Fruit fly (Drosophila melanogaster) whole organism, embryonic: ENCODE measurements around the gene CG31542.

ENCODE experiments used
- Adf1 ChIP-seq: fragments of 200-800 bp; sonication (Bioruptor generic); IDR thresholded peaks from 2 replicates; pipeline ENCODE4 v1.3.6; 2022; ENCODE audit warnings: missing biosample characterization, missing genetic modification characterization
- Blimp-1 ChIP-seq: fragments of 200-800 bp; sonication (Bioruptor generic); optimal IDR thresholded peaks from 3 replicates; lab custom pipeline; 2018; ENCODE audit warnings: missing biosample characterization, missing genetic modification characterization, mild to moderate bottlenecking, moderate library complexity, missing genetic modification reagents
- CG10959 ChIP-seq: fragments of 200-800 bp; sonication (Bioruptor generic); IDR thresholded peaks from 2 replicates; pipeline ENCODE4 v1.3.6; 2022; ENCODE audit warnings: missing biosample characterization, missing genetic modification characterization
- CG11695 ChIP-seq: fragments of 200-800 bp; sonication (Bioruptor generic); IDR thresholded peaks from 3 replicates; pipeline ENCODE4 v1.3.6; 2022; ENCODE audit warnings: missing biosample characterization, missing genetic modification characterization
- CG13894 ChIP-seq: fragments of 200-800 bp; sonication (Bioruptor generic); optimal IDR thresholded peaks from 3 replicates; lab custom pipeline; 2018; ENCODE audit warnings: missing biosample characterization, mild to moderate bottlenecking, missing genetic modification characterization, moderate library complexity
- CG15269 ChIP-seq: fragments of 200-800 bp; sonication (Bioruptor generic); optimal IDR thresholded peaks from 2 replicates; lab custom pipeline; 2018; ENCODE audit warnings: missing biosample characterization, mild to moderate bottlenecking, missing genetic modification characterization, moderate library complexity
- CG18599 ChIP-seq: fragments of 200-800 bp; sonication (Bioruptor generic); optimal IDR thresholded peaks from 3 replicates; lab custom pipeline; 2017; ENCODE audit warnings: missing biosample characterization, missing genetic modification characterization, mild to moderate bottlenecking, moderate library complexity, missing genetic modification reagents
- CG18764 ChIP-seq: fragments of 200-800 bp; sonication (Bioruptor generic); optimal IDR thresholded peaks from 3 replicates; lab custom pipeline; 2016; ENCODE audit warnings: missing biosample characterization, missing genetic modification characterization
- CG2678 ChIP-seq: fragments of 200-800 bp; sonication (Bioruptor generic); optimal IDR thresholded peaks from 3 replicates; lab custom pipeline; 2019; ENCODE audit warnings: missing biosample characterization, mild to moderate bottlenecking, missing genetic modification characterization, moderate library complexity
- CG34224 ChIP-seq: fragments of 200-800 bp; sonication (Bioruptor generic); IDR thresholded peaks from 3 replicates; pipeline ENCODE4 v1.3.6; 2022; ENCODE audit warnings: missing biosample characterization, missing genetic modification characterization; ENCODE audit not compliant: partially characterized antibody
- CG4820 ChIP-seq: fragments of 200-800 bp; sonication (Bioruptor generic); optimal IDR thresholded peaks from 3 replicates; lab custom pipeline; 2016; ENCODE audit warnings: missing biosample characterization, missing genetic modification characterization
- CG5180 ChIP-seq: fragments of 200-800 bp; sonication (Bioruptor generic); optimal IDR thresholded peaks from 3 replicates; lab custom pipeline; 2017; ENCODE audit warnings: missing biosample characterization, missing genetic modification characterization, mild to moderate bottlenecking, moderate library complexity, missing genetic modification reagents
- CG5245 ChIP-seq: fragments of 200-800 bp; sonication (Bioruptor generic); optimal IDR thresholded peaks from 3 replicates; lab custom pipeline; 2016; ENCODE audit warnings: missing biosample characterization, missing genetic modification characterization
- CG7556 ChIP-seq: fragments of 200-800 bp; sonication (Bioruptor generic); optimal IDR thresholded peaks from 2 replicates; lab custom pipeline; 2017; ENCODE audit warnings: missing biosample characterization, mild to moderate bottlenecking, missing genetic modification characterization
- CG7987 ChIP-seq: fragments of 200-800 bp; sonication (Bioruptor generic); optimal IDR thresholded peaks from 2 replicates; lab custom pipeline; 2018; ENCODE audit warnings: missing biosample characterization, mild to moderate bottlenecking, missing genetic modification characterization, moderate library complexity
- CG9609 ChIP-seq: fragments of 200-800 bp; sonication (Bioruptor generic); optimal IDR thresholded peaks from 3 replicates; lab custom pipeline; 2016; ENCODE audit warnings: missing biosample characterization, missing genetic modification characterization
- Deaf1 ChIP-seq: fragments of 200-800 bp; optimal IDR thresholded peaks from 3 replicates; lab custom pipeline; 2019; ENCODE audit warnings: missing biosample characterization, mild to moderate bottlenecking, missing genetic modification characterization, moderate library complexity
- ERR ChIP-seq: fragments of 200-800 bp; sonication (Bioruptor generic); optimal IDR thresholded peaks from 2 replicates; lab custom pipeline; 2016; ENCODE audit warnings: missing biosample characterization, missing genetic modification characterization
- Ets65A ChIP-seq: fragments of 200-800 bp; sonication (Bioruptor generic); peaks from one replicate; lab custom pipeline; 2016; ENCODE audit warnings: missing biosample characterization, missing genetic modification characterization
- HHEX ChIP-seq: fragments of 200-800 bp; sonication (Bioruptor generic); optimal IDR thresholded peaks from 3 replicates; lab custom pipeline; 2017; ENCODE audit warnings: missing biosample characterization, mild to moderate bottlenecking, missing genetic modification characterization, missing genetic modification reagents
- Hmx ChIP-seq: fragments of 200-800 bp; sonication (Bioruptor generic); optimal IDR thresholded peaks from 2 replicates; lab custom pipeline; 2016; ENCODE audit warnings: missing biosample characterization, missing genetic modification characterization
- Hr3 ChIP-seq: fragments of 200-800 bp; sonication (Bioruptor generic); optimal IDR thresholded peaks from 3 replicates; lab custom pipeline; 2016; ENCODE audit warnings: missing biosample characterization, missing genetic modification characterization
- Hr78 ChIP-seq, 2 experiments: fragments of 200-800 bp in 1 of 2; fragments of >200 bp in 1 of 2; sonication (Bioruptor generic) in 1 of 2; optimal IDR thresholded peaks; 2 replicates each; lab custom pipeline; 2017 to 2019; ENCODE audit warnings: missing biosample characterization in 2 of 2, missing genetic modification characterization in 2 of 2, mild to moderate bottlenecking in 1 of 2, moderate library complexity in 1 of 2
- Optix ChIP-seq: fragments of 200-800 bp; sonication (Bioruptor generic); IDR thresholded peaks from 3 replicates; pipeline ENCODE4 v1.3.6; 2022; ENCODE audit warnings: missing biosample characterization, missing genetic modification characterization
- Ptx1 ChIP-seq: fragments of 200-800 bp; sonication (Bioruptor generic); IDR thresholded peaks from 2 replicates; pipeline ENCODE4 v1.3.6; 2022; ENCODE audit warnings: missing biosample characterization, missing genetic modification characterization
- Side ChIP-seq: fragments of 200-800 bp; sonication (Bioruptor generic); optimal IDR thresholded peaks from 2 replicates; lab custom pipeline; 2016; ENCODE audit warnings: missing biosample characterization, missing genetic modification characterization
- Stat92E ChIP-seq, 3 experiments: fragments of >200 bp in 2 of 3; fragments of 200-800 bp in 1 of 3; sonication (Bioruptor generic) in 1 of 3; optimal IDR thresholded peaks; 2 replicates each; lab custom pipeline; 2017 to 2019; ENCODE audit warnings: missing biosample characterization in 3 of 3, missing genetic modification characterization in 3 of 3, mild to moderate bottlenecking in 1 of 3, moderate library complexity in 1 of 3
- TFAM ChIP-seq: fragments of 200-800 bp; sonication (Bioruptor generic); optimal IDR thresholded peaks from 2 replicates; lab custom pipeline; 2017; ENCODE audit warnings: missing biosample characterization, missing genetic modification characterization, inconsistent platforms
- Vsx1 ChIP-seq: fragments of 200-800 bp; sonication (Bioruptor generic); optimal IDR thresholded peaks from 2 replicates; lab custom pipeline; 2017; ENCODE audit warnings: missing biosample characterization, mild to moderate bottlenecking, missing genetic modification characterization, missing genetic modification reagents
- amos ChIP-seq: fragments of 200-800 bp; sonication (Bioruptor generic); IDR thresholded peaks from 2 replicates; pipeline ENCODE4 v1.3.6; 2022; ENCODE audit warnings: missing biosample characterization, missing genetic modification characterization; ENCODE audit not compliant: partially characterized antibody
- ase ChIP-seq: fragments of 200-800 bp; sonication (Bioruptor generic); IDR thresholded peaks from 3 replicates; pipeline ENCODE4 v1.3.6; 2022; ENCODE audit warnings: missing biosample characterization, missing genetic modification characterization
- ato ChIP-seq: fragments of 200-800 bp; sonication (Bioruptor generic); IDR thresholded peaks from 2 replicates; pipeline ENCODE4 v1.3.6; 2022; ENCODE audit warnings: missing biosample characterization, missing genetic modification characterization; ENCODE audit not compliant: partially characterized antibody
- bbx ChIP-seq: fragments of 200-800 bp; sonication (Bioruptor generic); IDR thresholded peaks from 2 replicates; pipeline ENCODE4 v1.3.6; 2022; ENCODE audit warnings: missing biosample characterization, missing genetic modification characterization; ENCODE audit not compliant: partially characterized antibody
- cas ChIP-seq: fragments of 200-800 bp; sonication (Bioruptor generic); IDR thresholded peaks from 2 replicates; pipeline ENCODE4 v1.3.6; 2022; ENCODE audit warnings: missing biosample characterization, missing genetic modification characterization
- ci ChIP-seq: fragments of 200-800 bp; sonication (Bioruptor generic); IDR thresholded peaks from 3 replicates; pipeline ENCODE4 v1.3.6; 2022; ENCODE audit warnings: missing biosample characterization, missing genetic modification characterization
- corto ChIP-seq: fragments of 200-800 bp; sonication (Bioruptor generic); optimal IDR thresholded peaks from 2 replicates; lab custom pipeline; 2016; ENCODE audit warnings: missing biosample characterization, mild to moderate bottlenecking, missing genetic modification characterization, moderate library complexity
- dpn ChIP-seq, 2 experiments: fragments of 200-800 bp; sonication (Bioruptor generic); optimal IDR thresholded peaks; 3 replicates each; lab custom pipeline; 2016; ENCODE audit warnings: missing biosample characterization in 2 of 2, missing genetic modification characterization in 2 of 2
- emc ChIP-seq: fragments of 200-800 bp; sonication (Bioruptor generic); optimal IDR thresholded peaks from 2 replicates; lab custom pipeline; 2016; ENCODE audit warnings: missing biosample characterization, missing genetic modification characterization
- ind ChIP-seq: fragments of 200-800 bp; sonication (Bioruptor generic); optimal IDR thresholded peaks from 3 replicates; lab custom pipeline; 2016; ENCODE audit warnings: missing biosample characterization, missing genetic modification characterization
- kah ChIP-seq: fragments of 200-800 bp; sonication (Bioruptor generic); optimal IDR thresholded peaks from 2 replicates; lab custom pipeline; 2018; ENCODE audit warnings: missing biosample characterization, mild to moderate bottlenecking, missing genetic modification characterization
- mld ChIP-seq: fragments of 200-800 bp; sonication (Bioruptor generic); IDR thresholded peaks from 3 replicates; pipeline ENCODE4 v1.3.6; 2022; ENCODE audit warnings: missing biosample characterization, missing genetic modification characterization; ENCODE audit not compliant: partially characterized antibody
- nmo ChIP-seq: fragments of 200-800 bp; sonication (Bioruptor generic); optimal IDR thresholded peaks from 2 replicates; lab custom pipeline; 2018; ENCODE audit warnings: missing biosample characterization, mild to moderate bottlenecking, missing genetic modification characterization, moderate library complexity
- oc ChIP-seq: fragments of 200-800 bp; sonication (Bioruptor generic); optimal IDR thresholded peaks from 2 replicates; lab custom pipeline; 2018; ENCODE audit warnings: missing biosample characterization, mild to moderate bottlenecking, missing genetic modification characterization, moderate library complexity
- otp ChIP-seq: fragments of 200-800 bp; sonication (Bioruptor generic); IDR thresholded peaks from 3 replicates; pipeline ENCODE4, ENCODE4 v1.3.6; 2022; ENCODE audit warnings: missing biosample characterization, missing genetic modification characterization
- pros ChIP-seq: fragments of 200-800 bp; sonication (Bioruptor generic); optimal IDR thresholded peaks from 3 replicates; lab custom pipeline; 2019; ENCODE audit warnings: missing biosample characterization, mild to moderate bottlenecking, missing genetic modification characterization, moderate library complexity
- slbo ChIP-seq: fragments of 200-800 bp; sonication (Bioruptor generic); IDR thresholded peaks from 2 replicates; pipeline ENCODE4 v1.3.6; 2022; ENCODE audit warnings: missing biosample characterization, missing genetic modification characterization
- tll ChIP-seq, 2 experiments: fragments of 200-800 bp in 1 of 2; fragments of >200 bp in 1 of 2; sonication (Bioruptor generic) in 1 of 2; optimal IDR thresholded peaks; 2 replicates each; lab custom pipeline; 2017 to 2019; ENCODE audit warnings: missing biosample characterization in 2 of 2, missing genetic modification characterization in 2 of 2, mild to moderate bottlenecking in 1 of 2, moderate library complexity in 1 of 2
- usp ChIP-seq: fragments of >200 bp; optimal IDR thresholded peaks from 2 replicates; lab custom pipeline; 2017; ENCODE audit warnings: missing biosample characterization, missing genetic modification characterization
- vvl ChIP-seq: fragments of 200-800 bp; sonication (Bioruptor generic); IDR thresholded peaks from 2 replicates; pipeline ENCODE4 v1.3.6; 2022; ENCODE audit warnings: missing biosample characterization, missing genetic modification characterization

CG31542 gene

DNA sequence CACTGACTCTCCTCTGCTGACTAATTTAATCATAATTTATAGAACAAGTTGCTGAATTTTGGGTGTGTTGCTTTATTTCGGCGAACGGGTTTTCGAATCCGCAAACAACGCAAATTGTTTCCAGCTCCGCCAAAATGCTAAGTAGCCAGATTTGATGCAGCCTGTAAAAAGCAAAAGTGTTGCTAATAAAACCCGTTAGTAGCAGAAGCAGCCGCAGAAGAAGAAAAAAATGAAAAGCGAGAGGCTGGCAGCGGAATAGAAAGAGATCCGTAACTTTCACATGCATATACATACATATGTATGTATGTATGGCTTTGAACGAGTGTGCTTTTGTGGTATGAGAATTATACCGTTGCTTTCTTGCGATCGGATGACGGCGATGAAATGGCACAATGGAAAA is 22.7 kb downstream of the CG31542 start:
- TF ChIP-seq CG18599 (GFP tag; lab: Kevin White, UChicago) (no peak), Blimp-1 (GFP tag; lab: Kevin White, UChicago) (peak; percentile 96), CG18764 (no peak), Ptx1 (GFP tag; lab: Robert Waterston, UW) (no peak), HHEX (GFP tag; lab: Kevin White, UChicago) (no peak), CG5180 (GFP tag; lab: Kevin White, UChicago) (no peak), CG5245 (no peak), CG9609 (no peak), Ets65A (peak; percentile 30), Hr78 (GFP tag; optimal IDR thresholded peaks at IDR 0.05; lab: Kevin White, UChicago) (no peak), TFAM (GFP tag; lab: Kevin White, UChicago) (no peak), CG34224 (no peak), ind (GFP tag; lab: Kevin White, UChicago) (no peak), ERR (GFP tag; lab: Kevin White, UChicago) (no peak)

DNA sequence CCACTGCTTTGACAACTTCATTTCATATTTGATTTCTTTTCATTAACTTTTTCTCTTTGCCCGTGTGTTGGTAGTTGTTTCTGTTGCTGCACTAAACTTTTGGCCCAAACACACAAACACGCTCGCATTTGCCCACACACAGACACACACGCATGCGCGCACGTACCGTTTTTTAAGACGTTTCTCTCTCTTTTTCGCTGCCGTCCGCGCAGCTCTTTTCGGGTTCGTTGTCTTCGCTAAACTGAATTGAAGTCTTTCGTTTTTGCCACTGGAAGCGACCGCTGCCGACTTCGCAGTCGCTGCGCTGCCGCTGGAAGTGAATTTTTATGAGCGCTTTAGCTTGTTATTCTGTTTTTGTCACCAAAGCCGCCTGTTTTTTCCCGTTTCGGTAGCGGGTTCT is 23.3 kb downstream of the CG31542 start, which contains the start of gene kkv:
Gene kkv (minus strand): TSS at position 246 of the 400 bp plus-strand sequence.
- no peak for TF ChIP-seq nmo (GFP tag; lab: Kevin White, UChicago)
- peak; percentile 42 for TF ChIP-seq CG13894 (tag; lab: Kevin White, UChicago)
- 0 out of 3 replicates have a peak, but pooled peaks have one; percentile 41 for TF ChIP-seq mld
- TF ChIP-seq bbx (GFP tag; lab: Robert Waterston, UW) = peak; percentile 44
- TF ChIP-seq Optix = no peak
- no peak for TF ChIP-seq CG11695
- no peak for TF ChIP-seq slbo (GFP tag; lab: Robert Waterston, UW)
- TF ChIP-seq usp = no peak
- peak; percentile 95 for TF ChIP-seq pros (GFP tag; lab: Kevin White, UChicago)
- TF ChIP-seq corto (GFP tag; lab: Kevin White, UChicago) = no peak
- no peak for TF ChIP-seq kah (GFP tag; lab: Kevin White, UChicago)
- TF ChIP-seq Side (GFP tag; lab: Kevin White, UChicago) = no peak
- peak; percentile 37 for TF ChIP-seq oc (tag; lab: Kevin White, UChicago)
- TF ChIP-seq CG7987 (GFP tag; lab: Kevin White, UChicago) = no peak
- TF ChIP-seq Stat92E (GFP tag; optimal IDR thresholded peaks at IDR 0.05; lab: Kevin White, UChicago) = no peak
- peak; percentile 86 for TF ChIP-seq Adf1 (GFP tag; lab: Robert Waterston, UW)
- TF ChIP-seq amos (GFP tag; lab: Robert Waterston, UW) = 0 out of 2 replicates have a peak, but pooled peaks have one; percentile 18
- 0 out of 3 replicates have a peak, but pooled peaks have one; percentile 9 for TF ChIP-seq otp (GFP tag; lab: Robert Waterston, UW)
- 0 out of 2 replicates have a peak, but pooled peaks have one; percentile 13 for TF ChIP-seq ato (GFP tag; lab: Robert Waterston, UW)
- peak; percentile 76 for TF ChIP-seq CG15269
- no peak for TF ChIP-seq CG7556 (GFP tag; lab: Kevin White, UChicago)
- TF ChIP-seq Hmx (GFP tag; lab: Kevin White, UChicago) = no peak
- TF ChIP-seq emc (GFP tag; lab: Kevin White, UChicago) = no peak
- no peak for TF ChIP-seq Hr3 (GFP tag; lab: Kevin White, UChicago)
- TF ChIP-seq vvl (GFP tag; lab: Robert Waterston, UW) = peak; percentile 31; the same call in 1 of the 2 replicates
- TF ChIP-seq tll (GFP tag; optimal IDR thresholded peaks at IDR 0.05; lab: Kevin White, UChicago) = no peak
- no peak for TF ChIP-seq Vsx1 (GFP tag; lab: Kevin White, UChicago)
- TF ChIP-seq ci = peak; percentile 26; the same call in 1 of the 3 replicates
- peak; percentile 52 for TF ChIP-seq Deaf1 (tag; lab: Kevin White, UChicago)
- TF ChIP-seq dpn (GFP tag; optimal IDR thresholded peaks at IDR 0.05; lab: Kevin White, UChicago) = no peak
- no peak for TF ChIP-seq cas (GFP tag; lab: Robert Waterston, UW)
- TF ChIP-seq CG10959 (GFP tag; lab: Robert Waterston, UW) = no peak
- TF ChIP-seq ase (GFP tag; lab: Robert Waterston, UW) = no peak
- TF ChIP-seq CG2678 (tag; lab: Kevin White, UChicago) = no peak
- no peak for TF ChIP-seq CG4820
